Fruit fly (Drosophila melanogaster) whole organism, adult: Measurements from ENCODE around the gene piwi.

Source experiments
- CG11617 ChIP-seq: fragments of 200-800 bp; sonication (Bioruptor generic); optimal IDR thresholded peaks from 2 replicates; lab custom pipeline; 2017; ENCODE audit warnings: mild to moderate bottlenecking, missing biosample characterization, missing genetic modification reagents, missing genetic modification characterization
- CG12768 ChIP-seq: fragments of 200-800 bp; sonication (Bioruptor generic); optimal IDR thresholded peaks from 2 replicates; lab custom pipeline; 2017; ENCODE audit warnings: missing biosample characterization, missing genetic modification characterization, mild to moderate bottlenecking, moderate library complexity, missing genetic modification reagents
- CG14711 ChIP-seq: fragments of 200-800 bp; sonication (Bioruptor generic); optimal IDR thresholded peaks from 2 replicates; lab custom pipeline; 2018; ENCODE audit warnings: missing biosample characterization, mild to moderate bottlenecking, missing genetic modification characterization, moderate library complexity
- CG1620 ChIP-seq: fragments of 200-800 bp; sonication (Bioruptor generic); optimal IDR thresholded peaks from 2 replicates; lab custom pipeline; 2016; ENCODE audit warnings: missing biosample characterization, missing genetic modification characterization
- CG33017 ChIP-seq: fragments of 200-800 bp; sonication (Bioruptor generic); optimal IDR thresholded peaks from 2 replicates; lab custom pipeline; 2018; ENCODE audit warnings: missing biosample characterization, mild to moderate bottlenecking, missing genetic modification characterization, moderate library complexity
- CG5204 ChIP-seq: fragments of 200-800 bp; sonication (Bioruptor generic); optimal IDR thresholded peaks from 2 replicates; lab custom pipeline; 2016; ENCODE audit warnings: missing biosample characterization, missing genetic modification characterization
- CG7045 ChIP-seq: fragments of 200-800 bp; sonication (Bioruptor generic); optimal IDR thresholded peaks from 2 replicates; lab custom pipeline; 2017; ENCODE audit warnings: missing biosample characterization, mild to moderate bottlenecking, missing genetic modification characterization
- CG7101 ChIP-seq: fragments of 200-800 bp; sonication (Bioruptor generic); optimal IDR thresholded peaks from 2 replicates; lab custom pipeline; 2018; ENCODE audit warnings: missing biosample characterization, mild to moderate bottlenecking, missing genetic modification characterization, moderate library complexity
- Clk ChIP-seq: fragments of 200-800 bp; sonication (Bioruptor generic); optimal IDR thresholded peaks from 2 replicates; lab custom pipeline; 2017; ENCODE audit warnings: missing biosample characterization, missing genetic modification characterization
- Crg-1 ChIP-seq: fragments of 200-800 bp; sonication (Bioruptor generic); optimal IDR thresholded peaks from 2 replicates; lab custom pipeline; 2016; ENCODE audit warnings: missing biosample characterization, missing genetic modification characterization
- Hr96 ChIP-seq: fragments of 200-800 bp; sonication (Bioruptor generic); optimal IDR thresholded peaks from 2 replicates; lab custom pipeline; 2016; ENCODE audit warnings: missing biosample characterization, missing genetic modification characterization
- Mnt ChIP-seq: fragments of 200-800 bp; sonication (Bioruptor generic); optimal IDR thresholded peaks from 2 replicates; lab custom pipeline; 2016; ENCODE audit warnings: missing biosample characterization, mild to moderate bottlenecking, missing genetic modification characterization
- bab1 ChIP-seq: fragments of 200-800 bp; sonication (Bioruptor generic); optimal IDR thresholded peaks from 3 replicates; lab custom pipeline; 2019; ENCODE audit warnings: missing biosample characterization, mild to moderate bottlenecking, missing genetic modification characterization, moderate library complexity
- cic ChIP-seq: fragments of 200-800 bp; sonication (Bioruptor generic); optimal IDR thresholded peaks from 2 replicates; lab custom pipeline; 2017; ENCODE audit warnings: missing biosample characterization, mild to moderate bottlenecking, missing genetic modification characterization, moderate library complexity
- cnc ChIP-seq, 2 experiments: fragments of >200 bp; optimal IDR thresholded peaks; 2 replicates each; lab custom pipeline; 2017
- kay ChIP-seq: fragments of 200-800 bp; sonication (Bioruptor generic); peaks from one replicate; lab custom pipeline; 2016; ENCODE audit warnings: missing biosample characterization, missing genetic modification characterization, borderline replicate concordance
- ovo ChIP-seq: fragments of 200-800 bp; sonication (Bioruptor generic); optimal IDR thresholded peaks from 2 replicates; lab custom pipeline; 2016; ENCODE audit warnings: missing biosample characterization, missing genetic modification characterization
- pad ChIP-seq: fragments of 200-800 bp; sonication (Bioruptor generic); optimal IDR thresholded peaks from 3 replicates; lab custom pipeline; 2017; ENCODE audit warnings: missing biosample characterization, missing genetic modification characterization, mild to moderate bottlenecking, moderate library complexity, missing genetic modification reagents
- tj ChIP-seq: fragments of 200-800 bp; sonication (Bioruptor generic); optimal IDR thresholded peaks from 3 replicates; lab custom pipeline; 2017; ENCODE audit warnings: missing biosample characterization, mild to moderate bottlenecking, missing genetic modification characterization, moderate library complexity
- toe ChIP-seq: fragments of 200-800 bp; sonication (Bioruptor generic); optimal IDR thresholded peaks from 2 replicates; lab custom pipeline; 2016; ENCODE audit warnings: missing biosample characterization, missing genetic modification characterization

Gene piwi

DNA sequence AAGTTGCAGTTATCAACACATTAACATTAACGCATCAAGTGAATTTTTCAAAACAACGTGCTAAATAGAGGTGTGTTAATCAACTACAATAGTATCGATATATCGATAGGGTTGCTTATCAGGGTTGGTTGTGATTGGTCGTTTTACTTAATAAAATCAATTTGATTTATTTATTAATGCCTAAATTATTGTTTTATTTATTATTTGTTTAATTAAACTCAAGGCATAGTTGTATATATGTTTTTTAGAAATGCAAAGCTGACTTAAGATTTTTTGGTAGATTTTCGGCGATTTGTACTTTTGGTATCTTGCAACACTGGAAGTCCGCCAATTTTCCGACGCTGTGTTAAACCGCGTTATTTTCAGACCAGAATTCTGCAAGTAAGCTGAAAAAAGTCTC is 23.8 kb upstream of the piwi start, which contains the start of the genes Art8 and dUTPase:
TSS of gene Art8 (minus strand) at position 88 of the 400 bp plus-strand sequence.
TSS of gene dUTPase (plus strand) at position 314 of the 400 bp plus-strand sequence.
- TF ChIP-seq bab1 (GFP tag; lab: Kevin White, UChicago), result peak; percentile 86
- peak; percentile 64 for TF ChIP-seq toe (GFP tag; lab: Kevin White, UChicago)
- TF ChIP-seq Crg-1 (GFP tag; lab: Kevin White, UChicago), result peak; percentile 61
- peak; percentile 91 for TF ChIP-seq CG14711
- TF ChIP-seq Mnt (GFP tag; lab: Kevin White, UChicago), result peak; percentile 84
- TF ChIP-seq ovo (GFP tag; lab: Kevin White, UChicago), result peak; percentile 39
- peak; percentile 66 for TF ChIP-seq tj (GFP tag; lab: Kevin White, UChicago)
- TF ChIP-seq pad, result peak; percentile 42
- TF ChIP-seq Clk (GFP tag; lab: Kevin White, UChicago), result peak; percentile 34
- TF ChIP-seq kay (GFP tag; lab: Kevin White, UChicago), result no peak
- no peak for TF ChIP-seq cnc (optimal IDR thresholded peaks at IDR 0.05; lab: Kevin White, UChicago)
- TF ChIP-seq CG7101, result peak; percentile 81
- TF ChIP-seq CG5204 (GFP tag; lab: Kevin White, UChicago), result no peak
- TF ChIP-seq CG11617 (GFP tag; lab: Kevin White, UChicago), result peak; percentile 69
- TF ChIP-seq CG33017 (tag; lab: Kevin White, UChicago), result peak; percentile 68
- TF ChIP-seq CG12768, result peak; percentile 15
- peak; percentile 51 for TF ChIP-seq CG1620 (GFP tag; lab: Kevin White, UChicago)
- TF ChIP-seq Hr96 (GFP tag; lab: Kevin White, UChicago), result no peak
- TF ChIP-seq CG7045 (GFP tag; lab: Kevin White, UChicago), result peak; percentile 52
- TF ChIP-seq cic (GFP tag; lab: Kevin White, UChicago), result no peak

DNA sequence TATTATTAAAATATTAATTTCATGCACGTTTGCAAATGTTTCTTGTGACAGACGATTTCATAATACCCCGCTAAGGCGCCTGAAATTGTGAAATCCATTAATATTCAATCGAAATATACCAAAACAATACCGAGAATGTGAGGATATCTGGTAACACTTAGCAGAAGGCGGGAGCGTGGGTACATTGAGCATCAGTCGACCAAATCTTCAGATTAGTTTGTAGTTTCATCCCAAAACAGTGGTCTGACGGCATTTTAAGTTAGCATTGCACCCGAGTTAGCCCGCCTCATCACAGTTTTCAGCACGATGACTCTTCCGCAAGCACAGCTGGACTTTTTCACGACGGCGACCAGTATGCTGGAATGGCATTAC is 17.4 kb upstream of the piwi start, which contains the start of gene Nup154:
TSS of gene Nup154 (plus strand) at position 147 of the 372 bp plus-strand sequence.
- TF ChIP-seq CG11617 (GFP tag; lab: Kevin White, UChicago), result no peak
- no peak for TF ChIP-seq CG33017 (tag; lab: Kevin White, UChicago)
- TF ChIP-seq CG5204 (GFP tag; lab: Kevin White, UChicago), result no peak
- no peak for TF ChIP-seq Clk (GFP tag; lab: Kevin White, UChicago)
- TF ChIP-seq bab1 (GFP tag; lab: Kevin White, UChicago), result no peak
- no peak for TF ChIP-seq pad
- no peak for TF ChIP-seq tj (GFP tag; lab: Kevin White, UChicago)
- TF ChIP-seq ovo (GFP tag; lab: Kevin White, UChicago), result no peak
- no peak for TF ChIP-seq toe (GFP tag; lab: Kevin White, UChicago)
- no peak for TF ChIP-seq cnc (optimal IDR thresholded peaks at IDR 0.05; lab: Kevin White, UChicago)
- no peak for TF ChIP-seq Mnt (GFP tag; lab: Kevin White, UChicago)

DNA sequence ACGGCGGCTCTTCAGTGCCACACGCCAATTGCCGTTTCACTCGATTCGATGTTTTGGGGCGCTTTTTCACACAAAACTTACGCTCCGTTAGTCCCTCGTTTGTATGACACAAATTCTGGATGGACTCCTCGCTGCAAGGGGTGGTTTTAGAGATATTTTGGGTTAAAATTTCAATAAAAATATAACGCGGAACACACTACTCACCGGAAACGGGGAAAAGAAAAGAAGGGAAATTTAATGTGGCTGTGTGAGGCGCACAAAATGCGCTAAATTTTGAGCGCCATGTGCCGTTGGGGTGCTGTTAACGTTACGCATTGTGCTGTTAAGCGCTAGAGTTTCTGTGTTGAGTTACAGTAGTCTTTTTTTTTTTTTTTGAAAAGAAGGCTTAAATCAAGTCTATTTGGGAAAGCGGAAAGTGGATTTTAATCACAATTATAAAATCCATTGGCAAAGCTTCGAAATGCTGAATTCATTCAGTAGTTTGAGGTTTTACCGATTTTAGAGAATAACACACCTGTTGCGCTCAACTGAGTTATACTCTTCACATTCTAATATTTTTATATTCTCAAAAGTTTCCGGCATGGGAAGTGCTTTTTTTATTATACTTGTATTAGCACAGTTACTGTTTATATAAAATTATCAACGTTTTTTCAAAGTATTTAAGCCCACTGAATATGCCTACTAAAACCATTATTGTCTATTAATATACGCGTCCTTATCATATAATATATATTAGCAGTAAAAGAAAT is 16.9 kb upstream of the piwi start, which contains the start of gene RpL9:
TSS of gene RpL9 (minus strand) at position 265 of the 749 bp plus-strand sequence.
- TF ChIP-seq CG12768 (peak; percentile 73), kay (GFP tag; lab: Kevin White, UChicago) (no peak), pad (peak; percentile 53), tj (GFP tag; lab: Kevin White, UChicago) (peak; percentile 52), CG7101 (peak; percentile 79), CG14711 (peak; percentile 52), cic (GFP tag; lab: Kevin White, UChicago) (no peak), bab1 (GFP tag; lab: Kevin White, UChicago) (peak; percentile 85), ovo (GFP tag; lab: Kevin White, UChicago) (peak; percentile 45), CG1620 (GFP tag; lab: Kevin White, UChicago) (peak; percentile 64), Clk (GFP tag; lab: Kevin White, UChicago) (no peak), CG33017 (tag; lab: Kevin White, UChicago) (peak; percentile 78), CG11617 (GFP tag; lab: Kevin White, UChicago) (peak; percentile 81), Mnt (GFP tag; lab: Kevin White, UChicago) (peak; percentile 87), toe (GFP tag; lab: Kevin White, UChicago) (peak; percentile 53), CG7045 (GFP tag; lab: Kevin White, UChicago) (peak; percentile 72), Hr96 (GFP tag; lab: Kevin White, UChicago) (peak; percentile 49), cnc (optimal IDR thresholded peaks at IDR 0.05; lab: Kevin White, UChicago) (no peak), CG5204 (GFP tag; lab: Kevin White, UChicago) (peak; percentile 57), Crg-1 (GFP tag; lab: Kevin White, UChicago) (peak; percentile 43)

DNA sequence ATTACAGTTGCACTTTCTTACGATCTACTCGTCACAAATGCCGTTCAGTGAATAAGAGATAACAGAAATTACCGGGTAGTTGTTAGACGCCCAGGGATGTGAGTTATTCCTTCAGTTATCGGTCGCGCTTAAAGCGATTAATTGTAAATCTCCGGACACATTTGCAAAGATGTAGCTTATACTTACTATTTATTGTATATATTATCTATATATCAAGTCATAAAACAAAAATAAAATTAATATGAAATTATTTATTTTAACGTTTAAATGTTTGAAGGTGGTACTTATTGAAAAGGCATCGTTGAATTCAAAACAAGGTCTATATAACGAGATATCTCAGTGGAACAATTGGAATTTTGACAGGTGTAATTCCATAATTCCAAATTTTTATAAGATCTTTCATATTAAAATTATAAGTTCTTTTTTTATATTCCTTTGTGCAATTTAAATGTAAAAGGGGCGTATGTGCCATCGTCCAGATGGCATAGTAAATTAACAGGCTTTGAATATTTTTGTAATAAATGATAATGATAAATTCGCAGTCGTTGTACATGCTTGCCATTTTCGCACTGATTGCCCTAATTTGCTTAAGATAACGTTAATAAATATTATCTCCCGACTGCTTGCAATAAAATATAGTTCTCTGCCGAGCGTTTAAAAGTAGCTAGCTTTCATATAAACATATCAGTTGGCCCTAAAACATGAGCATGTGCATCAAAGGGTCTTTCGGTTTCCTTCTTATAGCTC is 14.3 kb upstream of the piwi start, which contains the start of the genes aub and lectin-33A:
TSS of gene aub (minus strand) at position 101 of the 747 bp plus-strand sequence.
TSS of gene lectin-33A (plus strand) at position 697 of the 747 bp plus-strand sequence.
- TF ChIP-seq cnc (optimal IDR thresholded peaks at IDR 0.05; lab: Kevin White, UChicago) (no peak), toe (GFP tag; lab: Kevin White, UChicago) (no peak), cic (GFP tag; lab: Kevin White, UChicago) (no peak), ovo (GFP tag; lab: Kevin White, UChicago) (no peak), kay (GFP tag; lab: Kevin White, UChicago) (no peak), Crg-1 (GFP tag; lab: Kevin White, UChicago) (no peak), CG5204 (GFP tag; lab: Kevin White, UChicago) (no peak), CG1620 (GFP tag; lab: Kevin White, UChicago) (no peak), CG33017 (tag; lab: Kevin White, UChicago) (no peak), Hr96 (GFP tag; lab: Kevin White, UChicago) (no peak), CG11617 (GFP tag; lab: Kevin White, UChicago) (no peak), Clk (GFP tag; lab: Kevin White, UChicago) (no peak), bab1 (GFP tag; lab: Kevin White, UChicago) (no peak), CG12768 (no peak), CG14711 (no peak), CG7045 (GFP tag; lab: Kevin White, UChicago) (no peak), Mnt (GFP tag; lab: Kevin White, UChicago) (no peak), tj (GFP tag; lab: Kevin White, UChicago) (no peak)
